Worm (Caenorhabditis elegans): ENCODE results near the gene F59E11.2.

ce11 chrV:9041030-9041429, 39.8 kb downstream of the F59E11.2 start, which contains the start of gene cyp-33B1:
- no peak for TF ChIP-seq tab-1 (GFP tag; IDR thresholded peaks at IDR 0.05)
- no peak for TF ChIP-seq med-1 (GFP tag; optimal IDR thresholded peaks at IDR 0.05; ENCODE audit: insufficient read depth)
- TF ChIP-seq T22C8.4 (GFP tag; IDR thresholded peaks at IDR 0.05): no peak
- TF ChIP-seq cog-1 (tag; optimal IDR thresholded peaks at IDR 0.05): no peak
- no peak for TF ChIP-seq ztf-29 (GFP tag; IDR thresholded peaks at IDR 0.05)
- TF ChIP-seq ref-1 (GFP tag; conservative IDR thresholded peaks at IDR 0.05): no peak
- no peak for TF ChIP-seq flt-1 (GFP tag; IDR thresholded peaks at IDR 0.05)
- TF ChIP-seq ztf-23 (GFP tag; IDR thresholded peaks at IDR 0.05): no peak
- TF ChIP-seq klf-2 (GFP tag; conservative IDR thresholded peaks at IDR 0.05): no peak
